Worm (Caenorhabditis elegans): ENCODE results near the gene F35A5.5.

The F35A5.5 gene

DNA sequence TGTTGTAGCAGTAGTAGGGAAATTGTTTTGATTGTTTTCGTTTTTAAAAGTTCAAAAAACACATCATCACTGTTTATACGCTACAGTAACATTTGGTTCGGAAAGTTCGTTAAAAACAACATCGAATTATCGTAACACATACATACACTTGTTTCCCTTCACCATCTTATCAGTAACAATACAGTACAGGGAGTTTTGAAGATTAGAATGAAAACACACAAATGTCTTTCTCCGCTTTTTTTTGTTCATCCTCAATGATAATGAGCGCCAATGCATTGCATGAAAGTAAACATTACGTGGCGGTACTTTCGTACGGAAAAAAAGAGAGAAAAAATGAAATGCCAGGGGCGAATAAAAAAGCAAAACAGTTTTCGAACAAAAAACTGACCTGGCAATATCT, 34.1 kb upstream of the F35A5.5 start (continued):
- no peak for TF ChIP-seq nhr-111 (GFP tag; optimal IDR thresholded peaks at IDR 0.05)
- TF ChIP-seq tra-1 (GFP tag; IDR thresholded peaks at IDR 0.05), result peak; percentile 50; the same call in 1 of the 2 replicates
- no peak for TF ChIP-seq unc-39 (tag; optimal IDR thresholded peaks at IDR 0.05)
- peak in 1 of 2 experiments; percentile 23 for TF ChIP-seq unc-62 (GFP tag; optimal IDR thresholded peaks at IDR 0.05 in 1 of 2)
- no peak for TF ChIP-seq unc-62 (tag; optimal IDR thresholded peaks at IDR 0.05)
- peak; percentile 52 for TF ChIP-seq nhr-102 (tag; optimal IDR thresholded peaks at IDR 0.05)
- no peak for TF ChIP-seq madf-5 (GFP tag; IDR thresholded peaks at IDR 0.05)
- peak; percentile 77 for TF ChIP-seq dmd-6 (GFP tag; IDR thresholded peaks at IDR 0.05)
- TF ChIP-seq vab-7 (GFP tag; IDR thresholded peaks at IDR 0.05), result no peak
- no peak for TF ChIP-seq F26F4.8 (GFP tag; conservative IDR thresholded peaks at IDR 0.05)
- no peak for TF ChIP-seq egl-27 (tag; optimal IDR thresholded peaks at IDR 0.05)
- TF ChIP-seq pqm-1 (tag; optimal IDR thresholded peaks at IDR 0.05), result peak; percentile 98
- no peak for TF ChIP-seq ceh-62 (tag; optimal IDR thresholded peaks at IDR 0.05)
- TF ChIP-seq lsy-2 (tag; optimal IDR thresholded peaks at IDR 0.05), result peak in 1 of 2 experiments; percentile 37
- peak; percentile 47 for TF ChIP-seq T20F7.1 (GFP tag; optimal IDR thresholded peaks at IDR 0.05)
- TF ChIP-seq lin-1 (GFP tag; IDR thresholded peaks at IDR 0.05), result 0 out of 2 replicates have a peak, but pooled peaks have one; percentile 28
- TF ChIP-seq nhr-28 (tag; optimal IDR thresholded peaks at IDR 0.05), result peak; percentile 96
- peak in 1 of 2 experiments; percentile 18 for TF ChIP-seq daf-16 (GFP tag; optimal IDR thresholded peaks at IDR 0.05)
- TF ChIP-seq daf-16 (tag; optimal IDR thresholded peaks at IDR 0.05), result peak; percentile 100
- TF ChIP-seq snpc-4 (tag; optimal IDR thresholded peaks at IDR 0.05), result no peak
- no peak for TF ChIP-seq nhr-10 (tag; optimal IDR thresholded peaks at IDR 0.05)
- TF ChIP-seq dve-1 (tag; optimal IDR thresholded peaks at IDR 0.05; ENCODE audit: insufficient read depth), result peak; percentile 96
- no peak for TF ChIP-seq egl-43 (GFP tag; IDR thresholded peaks at IDR 0.05)
- no peak for TF ChIP-seq T26A8.4 (GFP tag; IDR thresholded peaks at IDR 0.05)

DNA sequence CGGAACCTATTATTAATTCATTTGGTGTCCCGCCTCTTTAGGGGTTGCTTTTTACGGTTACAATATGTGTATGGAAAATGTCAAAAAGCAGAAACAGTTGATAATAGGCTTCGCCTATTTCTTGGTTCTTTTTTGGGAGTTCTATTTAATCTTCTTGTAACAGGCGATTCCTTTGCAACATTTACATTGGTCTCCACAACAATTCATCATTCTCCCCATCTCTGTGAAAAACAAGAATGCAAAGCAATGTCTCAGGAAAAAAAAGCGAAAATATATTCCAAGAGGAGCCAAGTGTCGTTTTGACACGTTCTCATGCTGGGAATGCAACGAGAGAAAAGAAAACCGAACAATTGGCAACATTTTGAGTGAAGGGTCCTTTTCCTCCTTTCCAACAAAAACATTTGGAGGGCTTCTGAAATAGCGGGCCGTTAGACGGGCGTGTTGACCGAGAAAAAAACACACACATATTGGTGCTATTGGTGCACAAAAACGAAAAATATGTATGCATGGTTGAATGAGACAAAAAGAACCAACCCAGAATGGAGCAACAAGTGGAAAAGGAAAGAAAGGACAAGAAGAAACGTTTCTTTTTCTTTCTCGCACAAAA, 33.2 kb upstream of the F35A5.5 start:
- no peak for TF ChIP-seq rbr-2 (tag; optimal IDR thresholded peaks at IDR 0.05)
- TF ChIP-seq unc-62 (GFP tag; optimal IDR thresholded peaks at IDR 0.05 in 1 of 2), result peak in 1 of 2 experiments; percentile 98
- no peak for TF ChIP-seq unc-62 (tag; optimal IDR thresholded peaks at IDR 0.05)
- no peak for TF ChIP-seq T20F7.1 (GFP tag; optimal IDR thresholded peaks at IDR 0.05)
- no peak for TF ChIP-seq D1046.2 (GFP tag; IDR thresholded peaks at IDR 0.05)
- no peak for TF ChIP-seq fos-1 (tag; optimal IDR thresholded peaks at IDR 0.05)
- TF ChIP-seq fkh-10 (GFP tag; optimal IDR thresholded peaks at IDR 0.05), result peak; percentile 58
- TF ChIP-seq egl-43 (GFP tag; IDR thresholded peaks at IDR 0.05), result no peak
- TF ChIP-seq lin-15B (tag; optimal IDR thresholded peaks at IDR 0.05), result no peak
- no peak for TF ChIP-seq daf-12 (tag; optimal IDR thresholded peaks at IDR 0.05)
- TF ChIP-seq zip-2 (tag; optimal IDR thresholded peaks at IDR 0.05), result no peak
- no peak for TF ChIP-seq dve-1 (tag; optimal IDR thresholded peaks at IDR 0.05; ENCODE audit: insufficient read depth)
- no peak for TF ChIP-seq lsy-2 (tag; optimal IDR thresholded peaks at IDR 0.05)
- no peak for TF ChIP-seq nhr-237 (tag; optimal IDR thresholded peaks at IDR 0.05)
- no peak for TF ChIP-seq Y5F2A.4 (GFP tag; optimal IDR thresholded peaks at IDR 0.05)
- TF ChIP-seq aha-1 (tag), result peak; percentile 58
- TF ChIP-seq daf-16 (GFP tag; optimal IDR thresholded peaks at IDR 0.05), result peak in 1 of 2 experiments; percentile 78
- TF ChIP-seq daf-16 (tag; optimal IDR thresholded peaks at IDR 0.05), result no peak

DNA sequence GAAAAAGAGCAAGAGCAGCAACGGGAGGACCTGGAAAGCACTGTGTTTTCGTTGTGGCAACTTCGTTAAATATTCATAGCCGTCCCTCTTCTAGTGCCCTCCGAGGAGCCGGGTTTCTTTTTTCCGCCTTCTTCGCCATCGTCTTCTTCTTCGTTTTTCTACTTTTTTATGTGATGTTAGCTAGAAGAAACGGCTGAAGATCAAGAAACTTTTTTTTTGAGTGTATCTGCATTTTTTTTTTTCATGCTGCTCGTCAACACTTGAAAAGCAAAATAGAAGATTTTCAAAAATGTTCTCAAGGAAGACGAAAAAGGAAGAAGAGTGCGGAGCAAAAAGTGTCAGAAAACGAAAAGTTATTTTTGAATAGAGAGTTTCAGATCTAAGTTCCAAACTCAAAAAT, 31.8 kb upstream of the F35A5.5 start:
- TF ChIP-seq fkh-10 (GFP tag; optimal IDR thresholded peaks at IDR 0.05), result peak; percentile 75
- TF ChIP-seq lin-13 (GFP tag; optimal IDR thresholded peaks at IDR 0.05), result no peak
- TF ChIP-seq zfp-3 (GFP tag; conservative IDR thresholded peaks at IDR 0.05), result no peak
- no peak for TF ChIP-seq hlh-11 (tag; optimal IDR thresholded peaks at IDR 0.05)
- TF ChIP-seq F10B5.3 (tag; optimal IDR thresholded peaks at IDR 0.05), result no peak
- TF ChIP-seq ceh-62 (tag; optimal IDR thresholded peaks at IDR 0.05), result no peak
- no peak for TF ChIP-seq lin-39 (tag; optimal IDR thresholded peaks at IDR 0.05)
- no peak for TF ChIP-seq attf-4 (tag; optimal IDR thresholded peaks at IDR 0.05)
